Worm (Caenorhabditis elegans): ENCODE results near the gene ruvb-1.

ruvb-1 gene

DNA sequence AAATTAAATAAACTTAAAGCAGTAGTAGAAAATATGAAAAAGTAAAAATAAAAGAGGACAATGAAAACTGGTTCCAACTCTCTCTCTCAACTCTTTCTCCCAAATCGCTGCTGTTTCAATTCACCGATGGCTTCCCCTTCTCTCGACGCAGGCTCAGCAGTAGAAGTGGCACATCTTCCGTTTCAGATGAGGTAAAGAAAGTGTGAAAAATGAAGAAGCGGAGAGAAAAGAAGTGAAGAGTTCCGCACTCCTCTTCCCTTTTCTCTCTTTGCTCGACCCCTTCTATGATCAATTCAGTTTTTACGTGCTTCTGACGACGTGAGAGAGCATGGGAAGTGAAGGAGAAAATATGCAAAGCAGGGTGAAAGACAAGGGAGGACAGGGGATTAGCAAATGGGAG is 6.3 kb downstream of the ruvb-1 start:
- no peak for TF ChIP-seq spr-3 (GFP tag; optimal IDR thresholded peaks at IDR 0.05)
- TF ChIP-seq lin-29 (GFP tag; IDR thresholded peaks at IDR 0.05) = no peak
- TF ChIP-seq ZK546.5 (tag; optimal IDR thresholded peaks at IDR 0.05) = no peak
- TF ChIP-seq set-16 (GFP tag; IDR thresholded peaks at IDR 0.05) = 0 out of 2 replicates have a peak, but pooled peaks have one; percentile 6
- TF ChIP-seq ceh-62 (tag; optimal IDR thresholded peaks at IDR 0.05) = no peak
- TF ChIP-seq pha-4 (GFP tag; IDR thresholded peaks at IDR 0.05) = no peak
- TF ChIP-seq pha-4 (tag; optimal IDR thresholded peaks at IDR 0.05) = no peak
- 0 out of 2 replicates have a peak, but pooled peaks have one; percentile 37 for TF ChIP-seq ctbp-1 (GFP tag; IDR thresholded peaks at IDR 0.05)
- TF ChIP-seq sdz-12 (GFP tag; optimal IDR thresholded peaks at IDR 0.05) = no peak
- TF ChIP-seq ama-1 (optimal IDR thresholded peaks at IDR 0.05) = no peak
- 0 out of 2 replicates have a peak, but pooled peaks have one; percentile 26 for TF ChIP-seq hmg-1.1 (GFP tag; IDR thresholded peaks at IDR 0.05)
- TF ChIP-seq ceh-28 (tag; optimal IDR thresholded peaks at IDR 0.05) = no peak
- TF ChIP-seq spr-1 (tag; optimal IDR thresholded peaks at IDR 0.05) = no peak
- no peak for TF ChIP-seq hlh-11 (tag; optimal IDR thresholded peaks at IDR 0.05)
- no peak for TF ChIP-seq duxl-1 (tag; optimal IDR thresholded peaks at IDR 0.05; ENCODE audit: poor library complexity)
- no peak for TF ChIP-seq lin-1 (GFP tag; IDR thresholded peaks at IDR 0.05)
- no peak for TF ChIP-seq F44E2.7 (GFP tag; IDR thresholded peaks at IDR 0.05)
- no peak for TF ChIP-seq nhr-11 (tag; optimal IDR thresholded peaks at IDR 0.05)
- no peak for TF ChIP-seq pqm-1 (tag; optimal IDR thresholded peaks at IDR 0.05)
- no peak for TF ChIP-seq lin-15B (tag; optimal IDR thresholded peaks at IDR 0.05)
- no peak for TF ChIP-seq R02D3.7 (tag; optimal IDR thresholded peaks at IDR 0.05)
- TF ChIP-seq nhr-102 (tag; optimal IDR thresholded peaks at IDR 0.05) = no peak
- TF ChIP-seq fos-1 (tag; optimal IDR thresholded peaks at IDR 0.05) = no peak
- TF ChIP-seq mdl-1 (tag; optimal IDR thresholded peaks at IDR 0.05) = no peak
- TF ChIP-seq nhr-237 (tag; optimal IDR thresholded peaks at IDR 0.05) = no peak
- TF ChIP-seq zfp-2 (tag; optimal IDR thresholded peaks at IDR 0.05) = no peak
- TF ChIP-seq rbr-2 (tag; optimal IDR thresholded peaks at IDR 0.05) = peak; percentile 25
- no peak for TF ChIP-seq madf-5 (GFP tag; IDR thresholded peaks at IDR 0.05)
- no peak for TF ChIP-seq nhr-6 (tag; optimal IDR thresholded peaks at IDR 0.05)
- no peak for TF ChIP-seq egl-27 (tag; optimal IDR thresholded peaks at IDR 0.05)
- TF ChIP-seq ZK337.2 (GFP tag; IDR thresholded peaks at IDR 0.05) = no peak
- TF ChIP-seq fkh-10 (GFP tag; optimal IDR thresholded peaks at IDR 0.05) = peak; percentile 87
- no peak for TF ChIP-seq zfp-3 (GFP tag; conservative IDR thresholded peaks at IDR 0.05)
- no peak for TF ChIP-seq daf-16 (GFP tag; optimal IDR thresholded peaks at IDR 0.05)
- no peak for TF ChIP-seq daf-16 (tag; optimal IDR thresholded peaks at IDR 0.05)
- TF ChIP-seq lir-3 (tag; optimal IDR thresholded peaks at IDR 0.05) = no peak
- no peak for TF ChIP-seq lin-13 (GFP tag; optimal IDR thresholded peaks at IDR 0.05)
- TF ChIP-seq skn-1 (tag; optimal IDR thresholded peaks at IDR 0.05) = no peak
- no peak for TF ChIP-seq F49E8.2 (tag; optimal IDR thresholded peaks at IDR 0.05; ENCODE audit: borderline replicate concordance)
- peak in 1 of 2 experiments; percentile 30 for TF ChIP-seq lsy-2 (tag; optimal IDR thresholded peaks at IDR 0.05)
- no peak for TF ChIP-seq nhr-76 (tag; optimal IDR thresholded peaks at IDR 0.05)
- TF ChIP-seq dve-1 (tag; optimal IDR thresholded peaks at IDR 0.05; ENCODE audit: insufficient read depth) = no peak
- peak in 1 of 2 experiments; percentile 91 for TF ChIP-seq unc-62 (GFP tag; optimal IDR thresholded peaks at IDR 0.05 in 1 of 2)
- TF ChIP-seq unc-62 (tag; optimal IDR thresholded peaks at IDR 0.05) = no peak
- TF ChIP-seq snpc-4 (tag; optimal IDR thresholded peaks at IDR 0.05) = no peak
- TF ChIP-seq saeg-2 (GFP tag; IDR thresholded peaks at IDR 0.05) = no peak
- no peak for TF ChIP-seq daf-19 (GFP tag; conservative IDR thresholded peaks at IDR 0.05)
- no peak for TF ChIP-seq F26F4.8 (GFP tag; conservative IDR thresholded peaks at IDR 0.05)
- no peak for TF ChIP-seq daf-12 (tag; optimal IDR thresholded peaks at IDR 0.05)

All from whole organism, L4 larva.